Fruit fly (Drosophila melanogaster) whole organism, wandering third instar larva: ENCODE data around the gene zormin.

Experiments used
- Vsx2 ChIP-seq: fragments of 200-300, 225-300 bp; sonication (Bioruptor generic); optimal IDR thresholded peaks from 2 replicates; lab custom pipeline; 2018; ENCODE audit warnings: missing biosample characterization, missing genetic modification characterization; ENCODE audit not compliant: partially characterized antibody
- fru ChIP-seq: fragments of 200-800 bp; sonication (Bioruptor generic); optimal IDR thresholded peaks from 3 replicates; lab custom pipeline; 2016; ENCODE audit warnings: missing biosample characterization, mild to moderate bottlenecking, missing genetic modification characterization
- sv ChIP-seq: fragments of 200-800 bp; sonication (Bioruptor generic); optimal IDR thresholded peaks from 3 replicates; lab custom pipeline; 2016; ENCODE audit warnings: missing biosample characterization, missing genetic modification characterization

DNA sequence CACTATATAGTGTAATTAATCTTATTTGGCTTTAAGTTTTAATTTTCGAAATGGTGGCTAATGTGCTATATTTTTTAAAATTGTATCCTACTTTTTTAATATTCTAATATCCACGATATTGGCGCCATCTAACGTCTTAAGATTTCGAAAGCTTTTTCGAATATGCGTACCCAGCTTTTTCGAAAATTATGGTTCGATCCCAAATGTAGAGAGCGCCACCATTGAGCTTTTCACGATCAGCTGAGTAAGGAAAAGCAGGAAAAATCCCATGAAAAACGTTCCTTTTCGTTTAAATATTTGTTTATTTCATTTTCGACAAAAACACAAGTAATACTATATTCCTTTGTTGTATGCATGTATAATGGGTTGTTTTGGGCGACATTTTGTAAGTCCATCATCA, 29.2 kb downstream of the zormin start:
- no peak for TF ChIP-seq sv (GFP tag; lab: Kevin White, UChicago)
- TF ChIP-seq fru (GFP tag; lab: Kevin White, UChicago): no peak
- TF ChIP-seq Vsx2 (GFP tag; lab: Kevin White, UChicago): no peak
